Worm (Caenorhabditis elegans) whole organism, L2 larva: ENCODE data around the gene H10E21.5.

Experiments
- C34F6.9 ChIP-seq: fragments of 150-350 bp; optimal IDR thresholded peaks from 2 replicates; lab custom pipeline; 2014; ENCODE audit warnings: missing biosample characterization, missing genetic modification characterization
- nhr-6 ChIP-seq: fragments of 150-350 bp; optimal IDR thresholded peaks from 2 replicates; lab custom pipeline; 2014; ENCODE audit warnings: missing biosample characterization, missing genetic modification characterization
- skn-1 ChIP-seq: sonication (generic microtip); optimal IDR thresholded peaks from 2 replicates; lab custom pipeline; 2017; ENCODE audit warnings: missing biosample characterization, missing genetic modification characterization

DNA sequence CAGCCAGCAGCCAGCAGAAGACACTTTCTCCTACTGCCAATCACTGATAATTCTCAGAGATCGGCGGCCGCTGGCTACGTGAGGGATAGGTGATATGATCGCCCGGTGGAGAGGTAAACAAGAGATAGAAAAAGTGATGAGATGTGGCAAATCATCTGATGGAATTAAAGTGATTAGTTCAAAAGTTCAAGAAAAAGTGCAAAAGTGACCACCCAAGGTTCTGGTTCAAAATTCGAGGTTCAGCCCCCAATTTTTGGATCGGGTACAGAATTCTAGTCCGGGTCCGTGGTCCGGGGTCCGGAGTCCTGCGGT, 41.8 kb upstream of the H10E21.5 start:
- TF ChIP-seq nhr-6 (tag; lab: Kevin White, UChicago) (no peak), C34F6.9 (tag; lab: Kevin White, UChicago) (peak; percentile 15), skn-1 (tag; lab: Kevin White, UChicago) (no peak)
